Worm (Caenorhabditis elegans) whole organism, L1 larva: ENCODE measurements around the gene C35A5.10.

Experiments
- ama-1 ChIP-seq: fragments of 150-350 bp; optimal IDR thresholded peaks from 2 replicates; lab custom pipeline; 2014
- ceh-8 ChIP-seq: fragments of 200-800 bp; sonication (Bioruptor generic); optimal IDR thresholded peaks from 2 replicates; lab custom pipeline; 2018; ENCODE audit warnings: mild to moderate bottlenecking, missing genetic modification characterization, moderate library complexity, missing compliant biosample characterization
- hpl-2 ChIP-seq: fragments of 150-350 bp; optimal IDR thresholded peaks from 2 replicates; lab custom pipeline; 2014; ENCODE audit warnings: missing biosample characterization, missing genetic modification reagents, missing genetic modification characterization
- mep-1 ChIP-seq: fragments of 150-350 bp; optimal IDR thresholded peaks from 2 replicates; lab custom pipeline; 2014; ENCODE audit warnings: missing biosample characterization, missing genetic modification characterization
- nhr-77 ChIP-seq: fragments of 150-350 bp; optimal IDR thresholded peaks from 2 replicates; lab custom pipeline; 2014; ENCODE audit warnings: missing biosample characterization, missing genetic modification characterization
- nhr-90 ChIP-seq: sonication (generic microtip); optimal IDR thresholded peaks from 2 replicates; lab custom pipeline; 2016; ENCODE audit warnings: mild to moderate bottlenecking, missing genetic modification characterization, missing compliant biosample characterization; ENCODE audit not compliant: poor library complexity
- zag-1 ChIP-seq: fragments of 150-350 bp; optimal IDR thresholded peaks from 2 replicates; lab custom pipeline; 2014; ENCODE audit warnings: missing biosample characterization, missing genetic modification characterization

- TF ChIP-seq nhr-90: no peak
- no peak for TF ChIP-seq ceh-8
- TF ChIP-seq ama-1 (lab: Kevin White, UChicago): no peak
- no peak for TF ChIP-seq nhr-77 (tag; lab: Kevin White, UChicago)
- no peak for TF ChIP-seq mep-1 (tag; lab: Kevin White, UChicago)
- no peak for TF ChIP-seq hpl-2 (GFP tag; lab: Kevin White, UChicago)
- no peak for TF ChIP-seq zag-1 (tag; lab: Kevin White, UChicago)
These were observed 25.7 kb upstream of the C35A5.10 start, which contains the start of the genes crp-1 and Y32F6B.9 for ce11 chrV:10478097-10478828.
